Fruit fly (Drosophila melanogaster) whole organism, prepupa: ENCODE results near the gene DNaseII.

Source experiments
- CG10631 ChIP-seq: fragments of 200-800 bp; sonication (Bioruptor generic); optimal IDR thresholded peaks from 2 replicates; lab custom pipeline; 2016; ENCODE audit warnings: missing biosample characterization, missing genetic modification characterization
- CG10669 ChIP-seq: fragments of 200-800 bp; sonication (Bioruptor generic); optimal IDR thresholded peaks from 3 replicates; lab custom pipeline; 2018; ENCODE audit warnings: missing biosample characterization, mild to moderate bottlenecking, missing genetic modification characterization, moderate library complexity
- CG11294 ChIP-seq: fragments of 200-800 bp; sonication (Bioruptor generic); IDR thresholded peaks from 2 replicates; pipeline ENCODE4 v1.3.6; 2022; ENCODE audit warnings: missing biosample characterization, missing genetic modification characterization
- CG11762 ChIP-seq: fragments of 200-800 bp; sonication (Bioruptor generic); optimal IDR thresholded peaks from 3 replicates; lab custom pipeline; 2016; ENCODE audit warnings: missing biosample characterization, missing genetic modification characterization; ENCODE audit not compliant: insufficient read depth
- CG11902 ChIP-seq: fragments of 200-800 bp; sonication (Bioruptor generic); optimal IDR thresholded peaks from 3 replicates; lab custom pipeline; 2016; ENCODE audit warnings: missing biosample characterization, missing genetic modification characterization
- CG15336 ChIP-seq: fragments of 200-800 bp; sonication (Bioruptor generic); IDR thresholded peaks from 2 replicates; pipeline ENCODE4 v1.3.6; 2022; ENCODE audit warnings: missing biosample characterization, missing genetic modification characterization
- CG1621 ChIP-seq: fragments of 200-800 bp; sonication (Bioruptor generic); optimal IDR thresholded peaks from 3 replicates; lab custom pipeline; 2018; ENCODE audit warnings: missing biosample characterization, mild to moderate bottlenecking, missing genetic modification characterization
- CG16779 ChIP-seq: fragments of 200-800 bp; sonication (Bioruptor generic); optimal IDR thresholded peaks from 3 replicates; lab custom pipeline; 2017; ENCODE audit warnings: missing biosample characterization, mild to moderate bottlenecking, missing genetic modification characterization
- CG3032 ChIP-seq: fragments of 200-800 bp; optimal IDR thresholded peaks from 2 replicates; lab custom pipeline; 2019; ENCODE audit warnings: missing biosample characterization, mild to moderate bottlenecking, missing genetic modification characterization, moderate library complexity
- CG31627 ChIP-seq: fragments of 200-800 bp; sonication (Bioruptor generic); optimal IDR thresholded peaks from 3 replicates; lab custom pipeline; 2016; ENCODE audit warnings: missing biosample characterization, missing genetic modification characterization
- CG32006 ChIP-seq: fragments of 200-800 bp; sonication (Bioruptor generic); optimal IDR thresholded peaks from 3 replicates; lab custom pipeline; 2017; ENCODE audit warnings: missing biosample characterization, mild to moderate bottlenecking, missing genetic modification characterization
- CG34406 ChIP-seq: fragments of 200-800 bp; sonication (Bioruptor generic); optimal IDR thresholded peaks from 3 replicates; lab custom pipeline; 2016; ENCODE audit warnings: missing biosample characterization, missing genetic modification characterization
- CG4318 ChIP-seq: fragments of 200-800 bp; sonication (Bioruptor generic); optimal IDR thresholded peaks from 3 replicates; lab custom pipeline; 2017; ENCODE audit warnings: missing biosample characterization, mild to moderate bottlenecking, missing genetic modification characterization
- CG6163 ChIP-seq: fragments of 200-800 bp; sonication (Bioruptor generic); IDR thresholded peaks from 3 replicates; pipeline ENCODE4 v1.3.6; 2022; ENCODE audit warnings: missing biosample characterization, missing genetic modification characterization
- CG6276 ChIP-seq: fragments of 200-800 bp; sonication (Bioruptor generic); optimal IDR thresholded peaks from 2 replicates; lab custom pipeline; 2017; ENCODE audit warnings: missing biosample characterization, mild to moderate bottlenecking, missing genetic modification characterization
- CG6792 ChIP-seq: fragments of 200-800 bp; sonication (Bioruptor generic); optimal IDR thresholded peaks from 3 replicates; lab custom pipeline; 2016; ENCODE audit warnings: missing biosample characterization, missing genetic modification characterization
- CG6808 ChIP-seq: fragments of 200-800 bp; sonication (Bioruptor generic); optimal IDR thresholded peaks from 3 replicates; lab custom pipeline; 2017; ENCODE audit warnings: missing biosample characterization, missing genetic modification characterization, mild to moderate bottlenecking, moderate library complexity, missing genetic modification reagents
- CG6854 ChIP-seq: fragments of 200-800 bp; sonication (Bioruptor generic); optimal IDR thresholded peaks from 2 replicates; lab custom pipeline; 2017; ENCODE audit warnings: missing biosample characterization, mild to moderate bottlenecking, missing genetic modification characterization
- CG7368 ChIP-seq: fragments of 200-800 bp; sonication (Bioruptor generic); optimal IDR thresholded peaks from 3 replicates; lab custom pipeline; 2016; ENCODE audit warnings: missing biosample characterization, missing genetic modification characterization
- CG8319 ChIP-seq: fragments of 200-800 bp; sonication (Bioruptor generic); optimal IDR thresholded peaks from 3 replicates; lab custom pipeline; 2016; ENCODE audit warnings: missing biosample characterization, missing genetic modification characterization
- CG8632 ChIP-seq: fragments of 200-800 bp; sonication (Bioruptor generic); optimal IDR thresholded peaks from 3 replicates; lab custom pipeline; 2016; ENCODE audit warnings: missing biosample characterization, missing genetic modification characterization
- Eip75B ChIP-seq: fragments of 200-800 bp; sonication (Bioruptor generic); optimal IDR thresholded peaks from 3 replicates; lab custom pipeline; 2016; ENCODE audit warnings: missing biosample characterization, missing genetic modification characterization
- Eip78C ChIP-seq: fragments of 200-800 bp; sonication (Bioruptor generic); peaks from one replicate; lab custom pipeline; 2016; ENCODE audit warnings: missing biosample characterization, missing genetic modification characterization
- Eip93F ChIP-seq: fragments of 200-800 bp; sonication (Bioruptor generic); optimal IDR thresholded peaks from 2 replicates; lab custom pipeline; 2016; ENCODE audit warnings: missing biosample characterization, mild to moderate bottlenecking, missing genetic modification characterization
- Ets21C ChIP-seq: fragments of 200-800 bp; sonication (Bioruptor generic); optimal IDR thresholded peaks from 3 replicates; lab custom pipeline; 2016; ENCODE audit warnings: missing biosample characterization, missing genetic modification characterization
- Ets96B ChIP-seq: fragments of 200-800 bp; optimal IDR thresholded peaks from 2 replicates; lab custom pipeline; 2019; ENCODE audit warnings: missing biosample characterization, mild to moderate bottlenecking, missing genetic modification characterization, moderate library complexity
- Gug ChIP-seq: fragments of 200-800 bp; sonication (Bioruptor generic); IDR thresholded peaks from 2 replicates; pipeline ENCODE4 v1.3.6; 2022; ENCODE audit warnings: missing biosample characterization, missing genetic modification characterization
- Hr39 ChIP-seq: fragments of 200-800 bp; sonication (Bioruptor generic); optimal IDR thresholded peaks from 2 replicates; lab custom pipeline; 2016; ENCODE audit warnings: missing biosample characterization, missing genetic modification characterization
- Hr4 ChIP-seq: fragments of 200-800 bp; sonication (Bioruptor generic); optimal IDR thresholded peaks from 3 replicates; lab custom pipeline; 2016; ENCODE audit warnings: missing biosample characterization, missing genetic modification characterization
- Lpt ChIP-seq: fragments of 200-800 bp; sonication (Bioruptor generic); optimal IDR thresholded peaks from 3 replicates; lab custom pipeline; 2016; ENCODE audit warnings: missing biosample characterization, missing genetic modification characterization
- Met ChIP-seq: fragments of 200-800 bp; sonication (Bioruptor generic); optimal IDR thresholded peaks from 3 replicates; lab custom pipeline; 2016; ENCODE audit warnings: missing biosample characterization, missing genetic modification characterization
- OdsH ChIP-seq: fragments of 200-800 bp; sonication (Bioruptor generic); optimal IDR thresholded peaks from 3 replicates; lab custom pipeline; 2016; ENCODE audit warnings: missing biosample characterization, missing genetic modification characterization
- Smox ChIP-seq: fragments of 200-800 bp; sonication (Bioruptor generic); optimal IDR thresholded peaks from 3 replicates; lab custom pipeline; 2016; ENCODE audit warnings: missing biosample characterization, missing genetic modification characterization
- Sox102F ChIP-seq: fragments of 200-800 bp; sonication (Bioruptor generic); optimal IDR thresholded peaks from 2 replicates; lab custom pipeline; 2016; ENCODE audit warnings: missing biosample characterization, mild to moderate bottlenecking, missing genetic modification characterization
- Sox14 ChIP-seq: fragments of 200-800 bp; sonication (Bioruptor generic); optimal IDR thresholded peaks from 3 replicates; lab custom pipeline; 2016; ENCODE audit warnings: missing biosample characterization, missing genetic modification characterization
- Sox15 ChIP-seq: fragments of 200-800 bp; sonication (Bioruptor generic); optimal IDR thresholded peaks from 3 replicates; lab custom pipeline; 2016; ENCODE audit warnings: missing biosample characterization, missing genetic modification characterization
- achi ChIP-seq: fragments of 200-800 bp; sonication (Bioruptor generic); optimal IDR thresholded peaks from 3 replicates; lab custom pipeline; 2016; ENCODE audit warnings: missing biosample characterization, missing genetic modification characterization
- acj6 ChIP-seq: fragments of 200-800 bp; sonication (Bioruptor generic); optimal IDR thresholded peaks from 3 replicates; lab custom pipeline; 2016; ENCODE audit warnings: missing biosample characterization, missing genetic modification characterization
- dac ChIP-seq: fragments of 200-800 bp; sonication (Bioruptor generic); optimal IDR thresholded peaks from 2 replicates; lab custom pipeline; 2017; ENCODE audit warnings: missing biosample characterization, mild to moderate bottlenecking, missing genetic modification characterization
- dsx ChIP-seq: fragments of 200-800 bp; optimal IDR thresholded peaks from 3 replicates; lab custom pipeline; 2019; ENCODE audit warnings: missing biosample characterization, mild to moderate bottlenecking, missing genetic modification characterization, moderate library complexity; ENCODE audit not compliant: poor library complexity, severe bottlenecking
- esn ChIP-seq: fragments of 200-800 bp; sonication (Bioruptor generic); optimal IDR thresholded peaks from 2 replicates; lab custom pipeline; 2016; ENCODE audit warnings: missing biosample characterization, mild to moderate bottlenecking, missing genetic modification characterization, moderate library complexity
- fd59A ChIP-seq: fragments of 200-800 bp; sonication (Bioruptor generic); optimal IDR thresholded peaks from 2 replicates; lab custom pipeline; 2017; ENCODE audit warnings: missing biosample characterization, mild to moderate bottlenecking, missing genetic modification characterization, missing genetic modification reagents
- fd85E ChIP-seq: fragments of 200-800 bp; sonication (Bioruptor generic); optimal IDR thresholded peaks from 3 replicates; lab custom pipeline; 2016; ENCODE audit warnings: missing biosample characterization, missing genetic modification characterization
- fkh ChIP-seq: fragments of 200-800 bp; sonication (Bioruptor generic); optimal IDR thresholded peaks from 3 replicates; lab custom pipeline; 2017; ENCODE audit warnings: missing biosample characterization, mild to moderate bottlenecking, missing genetic modification characterization, moderate library complexity
- lz ChIP-seq: fragments of 200-800 bp; sonication (Bioruptor generic); optimal IDR thresholded peaks from 3 replicates; lab custom pipeline; 2016; ENCODE audit warnings: missing biosample characterization, missing genetic modification characterization
- net ChIP-seq: fragments of 200-800 bp; sonication (Bioruptor generic); optimal IDR thresholded peaks from 3 replicates; lab custom pipeline; 2016; ENCODE audit warnings: missing biosample characterization, missing genetic modification characterization
- pdm3 ChIP-seq: fragments of 200-800 bp; sonication (Bioruptor generic); optimal IDR thresholded peaks from 3 replicates; lab custom pipeline; 2016; ENCODE audit warnings: missing biosample characterization, missing genetic modification characterization
- salr ChIP-seq, 2 experiments: fragments of 200-800 bp; sonication (Bioruptor generic); optimal IDR thresholded peaks; 3 replicates each; lab custom pipeline; 2016 to 2018; ENCODE audit warnings: missing biosample characterization in 2 of 2, missing genetic modification characterization in 2 of 2, mild to moderate bottlenecking in 1 of 2
- spab ChIP-seq: fragments of 200-800 bp; sonication (Bioruptor generic); optimal IDR thresholded peaks from 2 replicates; lab custom pipeline; 2017; ENCODE audit warnings: missing biosample characterization, mild to moderate bottlenecking, missing genetic modification characterization, missing genetic modification reagents
- ss ChIP-seq, 2 experiments: fragments of 200-800 bp; sonication (Bioruptor generic); optimal IDR thresholded peaks; 2 replicates in 1 of 2; 3 replicates in 1 of 2; lab custom pipeline; 2017 to 2018; ENCODE audit warnings: mild to moderate bottlenecking in 2 of 2, missing biosample characterization in 2 of 2, missing genetic modification characterization in 2 of 2, moderate library complexity in 1 of 2
- svp ChIP-seq: fragments of 200-800 bp; sonication (Bioruptor generic); peaks from one replicate; lab custom pipeline; 2016; ENCODE audit warnings: missing biosample characterization, missing genetic modification characterization
- topi ChIP-seq: fragments of 200-800 bp; sonication (Bioruptor generic); optimal IDR thresholded peaks from 3 replicates; lab custom pipeline; 2016; ENCODE audit warnings: missing biosample characterization, missing genetic modification characterization
- vri ChIP-seq: fragments of 200-800 bp; sonication (Bioruptor generic); optimal IDR thresholded peaks from 3 replicates; lab custom pipeline; 2016; ENCODE audit warnings: missing biosample characterization, mild to moderate bottlenecking, missing genetic modification characterization

The DNaseII gene

DNA sequence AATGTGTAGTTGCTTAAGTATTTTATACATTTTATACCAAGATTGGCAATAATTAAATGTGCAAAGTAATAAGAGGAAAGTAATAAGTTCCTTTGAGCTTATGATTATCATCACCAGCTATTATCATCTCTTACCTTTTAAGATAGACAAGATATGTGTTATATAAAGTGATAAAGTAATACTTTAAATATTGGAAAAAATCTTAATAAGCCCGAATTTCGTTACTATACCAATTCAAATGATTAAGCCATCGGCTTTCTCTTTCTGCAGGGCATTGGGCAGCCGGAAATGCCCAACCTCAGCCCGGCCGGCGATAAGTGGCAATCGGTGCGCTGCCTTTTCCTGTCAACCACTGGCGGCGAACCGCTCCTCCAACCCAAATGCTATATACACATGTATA is 48.8 kb downstream of the DNaseII start:
- TF ChIP-seq fkh (GFP tag; lab: Kevin White, UChicago) = no peak
- TF ChIP-seq CG3032 = no peak
- peak; percentile 79 for TF ChIP-seq Eip78C (GFP tag; lab: Kevin White, UChicago)
- TF ChIP-seq CG10669 (GFP tag; lab: Kevin White, UChicago) = no peak
- no peak for TF ChIP-seq CG6808
- TF ChIP-seq CG16779 (tag; lab: Kevin White, UChicago) = no peak
- no peak for TF ChIP-seq Sox102F (GFP tag; lab: Kevin White, UChicago)
- no peak for TF ChIP-seq vri (GFP tag; lab: Kevin White, UChicago)
- no peak for TF ChIP-seq CG31627 (GFP tag; lab: Kevin White, UChicago)
- no peak for TF ChIP-seq CG6276
- TF ChIP-seq CG34406 (GFP tag; lab: Kevin White, UChicago) = peak; percentile 14
- peak; percentile 8 for TF ChIP-seq pdm3
- no peak for TF ChIP-seq CG7368
- no peak for TF ChIP-seq CG4318
- no peak for TF ChIP-seq Ets21C (GFP tag; lab: Kevin White, UChicago)
- peak; percentile 25 for TF ChIP-seq lz (GFP tag; lab: Kevin White, UChicago)
- peak; percentile 6 for TF ChIP-seq fd59A
- no peak for TF ChIP-seq CG6854 (GFP tag; lab: Kevin White, UChicago)
- TF ChIP-seq esn (GFP tag; lab: Kevin White, UChicago) = peak; percentile 35
- TF ChIP-seq CG6792 (GFP tag; lab: Kevin White, UChicago) = no peak
- no peak for TF ChIP-seq dac (GFP tag; lab: Kevin White, UChicago)
- no peak for TF ChIP-seq Ets96B (tag; lab: Kevin White, UChicago)
- peak; percentile 40 for TF ChIP-seq CG10631
- TF ChIP-seq ss (GFP tag; optimal IDR thresholded peaks at IDR 0.05; lab: Kevin White, UChicago) = no peak
- TF ChIP-seq svp (GFP tag; lab: Kevin White, UChicago) = peak; percentile 60
- TF ChIP-seq CG8632 (GFP tag; lab: Kevin White, UChicago) = no peak
- peak; percentile 43 for TF ChIP-seq acj6 (GFP tag; lab: Kevin White, UChicago)
- no peak for TF ChIP-seq CG8319 (GFP tag; lab: Kevin White, UChicago)
- no peak for TF ChIP-seq dsx (GFP tag; lab: Kevin White, UChicago)
- peak; percentile 23 for TF ChIP-seq Smox (GFP tag; lab: Kevin White, UChicago)
- no peak for TF ChIP-seq CG11762 (GFP tag; lab: Kevin White, UChicago)
- peak; percentile 31 for TF ChIP-seq Met (GFP tag; lab: Kevin White, UChicago)
- TF ChIP-seq Lpt (GFP tag; lab: Kevin White, UChicago) = no peak
- TF ChIP-seq Eip93F (GFP tag; lab: Kevin White, UChicago) = no peak
- TF ChIP-seq topi (GFP tag; lab: Kevin White, UChicago) = no peak
- no peak for TF ChIP-seq Sox15
- TF ChIP-seq Gug (GFP tag; lab: Robert Waterston, UW) = no peak
- no peak for TF ChIP-seq CG11294 (GFP tag; lab: Robert Waterston, UW)
- TF ChIP-seq Hr39 (GFP tag; lab: Kevin White, UChicago) = peak; percentile 23
- TF ChIP-seq salr (GFP tag; optimal IDR thresholded peaks at IDR 0.05; lab: Kevin White, UChicago) = no peak
- peak; percentile 32 for TF ChIP-seq CG32006 (GFP tag; lab: Kevin White, UChicago)
- TF ChIP-seq CG6163 (GFP tag; lab: Robert Waterston, UW) = no peak
- no peak for TF ChIP-seq Sox14 (GFP tag; lab: Kevin White, UChicago)
- TF ChIP-seq Hr4 = no peak
- peak; percentile 12 for TF ChIP-seq OdsH (GFP tag; lab: Kevin White, UChicago)
- no peak for TF ChIP-seq net (GFP tag; lab: Kevin White, UChicago)
- TF ChIP-seq spab (GFP tag; lab: Kevin White, UChicago) = no peak
- TF ChIP-seq achi (GFP tag; lab: Kevin White, UChicago) = peak; percentile 17
- no peak for TF ChIP-seq fd85E (GFP tag; lab: Kevin White, UChicago)
- TF ChIP-seq CG15336 (GFP tag; lab: Robert Waterston, UW) = no peak
- no peak for TF ChIP-seq CG1621 (tag; lab: Kevin White, UChicago)
- TF ChIP-seq CG11902 (GFP tag; lab: Kevin White, UChicago) = no peak
- peak; percentile 26 for TF ChIP-seq Eip75B
